Fruit fly (Drosophila melanogaster) whole organism, embryonic: ENCODE results near the gene snky.

Experiments
- CG10209 ChIP-seq: fragments of 200-800 bp; sonication (Bioruptor generic); optimal IDR thresholded peaks from 3 replicates; lab custom pipeline; 2017; ENCODE audit warnings: missing biosample characterization, mild to moderate bottlenecking, missing genetic modification characterization, missing genetic modification reagents
- CG10431 ChIP-seq: fragments of 200-800 bp; sonication (Bioruptor generic); optimal IDR thresholded peaks from 3 replicates; lab custom pipeline; 2018; ENCODE audit warnings: missing biosample characterization, mild to moderate bottlenecking, missing genetic modification characterization
- CG10654 ChIP-seq: fragments of 200-800 bp; sonication (Bioruptor generic); optimal IDR thresholded peaks from 2 replicates; lab custom pipeline; 2016; ENCODE audit warnings: missing biosample characterization, missing genetic modification characterization
- CG11504 ChIP-seq: fragments of 200-800 bp; sonication (Bioruptor generic); optimal IDR thresholded peaks from 3 replicates; lab custom pipeline; 2019; ENCODE audit warnings: missing biosample characterization, mild to moderate bottlenecking, missing genetic modification characterization, moderate library complexity
- CG15479 ChIP-seq: fragments of 200-800 bp; sonication (Bioruptor generic); optimal IDR thresholded peaks from 3 replicates; lab custom pipeline; 2019; ENCODE audit warnings: missing biosample characterization, mild to moderate bottlenecking, missing genetic modification characterization, moderate library complexity
- CG1602 ChIP-seq: fragments of 200-800 bp; sonication (Bioruptor generic); optimal IDR thresholded peaks from 3 replicates; lab custom pipeline; 2016; ENCODE audit warnings: missing biosample characterization, missing genetic modification characterization
- CG16813 ChIP-seq: fragments of 200-800 bp; sonication (Bioruptor generic); IDR thresholded peaks from 3 replicates; pipeline ENCODE4 v1.3.6; 2022; ENCODE audit warnings: missing biosample characterization, missing genetic modification characterization; ENCODE audit not compliant: partially characterized antibody
- CG18599 ChIP-seq: fragments of 200-800 bp; sonication (Bioruptor generic); optimal IDR thresholded peaks from 3 replicates; lab custom pipeline; 2017; ENCODE audit warnings: missing biosample characterization, missing genetic modification characterization, mild to moderate bottlenecking, moderate library complexity, missing genetic modification reagents
- CG2875 ChIP-seq: fragments of 200-800 bp; sonication (Bioruptor generic); optimal IDR thresholded peaks from 2 replicates; lab custom pipeline; 2017; ENCODE audit warnings: missing biosample characterization, mild to moderate bottlenecking, missing genetic modification characterization, missing genetic modification reagents
- CG3281 ChIP-seq: fragments of 200-800 bp; sonication (Bioruptor generic); optimal IDR thresholded peaks from 3 replicates; lab custom pipeline; 2017; ENCODE audit warnings: missing biosample characterization, mild to moderate bottlenecking, missing genetic modification characterization
- CG34224 ChIP-seq: fragments of 200-800 bp; sonication (Bioruptor generic); IDR thresholded peaks from 3 replicates; pipeline ENCODE4 v1.3.6; 2022; ENCODE audit warnings: missing biosample characterization, missing genetic modification characterization; ENCODE audit not compliant: partially characterized antibody
- CG34376 ChIP-seq: fragments of 200-800 bp; sonication (Bioruptor generic); optimal IDR thresholded peaks from 2 replicates; lab custom pipeline; 2018; ENCODE audit warnings: missing biosample characterization, mild to moderate bottlenecking, missing genetic modification characterization
- CG4424 ChIP-seq: fragments of 200-800 bp; sonication (Bioruptor generic); optimal IDR thresholded peaks from 3 replicates; lab custom pipeline; 2016; ENCODE audit warnings: missing biosample characterization, missing genetic modification characterization
- CG4854 ChIP-seq: fragments of 200-800 bp; sonication (Bioruptor generic); optimal IDR thresholded peaks from 2 replicates; lab custom pipeline; 2016; ENCODE audit warnings: missing biosample characterization, missing genetic modification characterization, inconsistent platforms
- CG5180 ChIP-seq: fragments of 200-800 bp; sonication (Bioruptor generic); optimal IDR thresholded peaks from 3 replicates; lab custom pipeline; 2017; ENCODE audit warnings: missing biosample characterization, missing genetic modification characterization, mild to moderate bottlenecking, moderate library complexity, missing genetic modification reagents
- CG8089 ChIP-seq: fragments of 200-800 bp; sonication (Bioruptor generic); optimal IDR thresholded peaks from 3 replicates; lab custom pipeline; 2016; ENCODE audit warnings: missing biosample characterization, missing genetic modification characterization
- Camta ChIP-seq: fragments of 200-800 bp; sonication (Bioruptor generic); optimal IDR thresholded peaks from 2 replicates; lab custom pipeline; 2016; ENCODE audit warnings: missing biosample characterization, missing genetic modification characterization
- Dref ChIP-seq: fragments of 200-800 bp; sonication (Bioruptor generic); IDR thresholded peaks from 2 replicates; pipeline ENCODE4 v1.3.6; 2022; ENCODE audit warnings: missing biosample characterization, missing genetic modification characterization
- Ets65A ChIP-seq: fragments of 200-800 bp; sonication (Bioruptor generic); peaks from one replicate; lab custom pipeline; 2016; ENCODE audit warnings: missing biosample characterization, missing genetic modification characterization
- Fer3 ChIP-seq: fragments of 200-800 bp; sonication (Bioruptor generic); optimal IDR thresholded peaks from 2 replicates; lab custom pipeline; 2018; ENCODE audit warnings: missing biosample characterization, mild to moderate bottlenecking, missing genetic modification characterization, moderate library complexity
- H15 ChIP-seq: fragments of 200-800 bp; sonication (Bioruptor generic); IDR thresholded peaks from 3 replicates; pipeline ENCODE4 v1.3.6; 2022; ENCODE audit warnings: missing biosample characterization, missing genetic modification characterization
- Med ChIP-seq: fragments of 200-800 bp; sonication (Bioruptor generic); peaks from one replicate; lab custom pipeline; 2016; ENCODE audit warnings: missing biosample characterization, missing genetic modification characterization, mild to moderate bottlenecking, inconsistent platforms, moderate library complexity
- Sox100B ChIP-seq: fragments of 200-800 bp; sonication (Bioruptor generic); optimal IDR thresholded peaks from 3 replicates; lab custom pipeline; 2018; ENCODE audit warnings: missing biosample characterization, mild to moderate bottlenecking, missing genetic modification characterization
- Tbp ChIP-seq: fragments of >200 bp; optimal IDR thresholded peaks from 2 replicates; lab custom pipeline; 2018; ENCODE audit warnings: missing biosample characterization, missing genetic modification characterization
- ab ChIP-seq: fragments of 200-800 bp; sonication (Bioruptor generic); optimal IDR thresholded peaks from 2 replicates; lab custom pipeline; 2016; ENCODE audit warnings: missing biosample characterization, missing genetic modification characterization
- btn ChIP-seq: fragments of 200-800 bp; sonication (Bioruptor generic); optimal IDR thresholded peaks from 2 replicates; lab custom pipeline; 2016; ENCODE audit warnings: missing biosample characterization, missing genetic modification characterization
- croc ChIP-seq: fragments of 200-800 bp; sonication (Bioruptor generic); conservative IDR thresholded peaks from 3 replicates; pipeline ENCODE4 v1.3.6; 2022; ENCODE audit warnings: missing biosample characterization, missing genetic modification characterization
- crol ChIP-seq: fragments of 200-800 bp; sonication (Bioruptor generic); IDR thresholded peaks from 2 replicates; pipeline ENCODE4 v1.3.6; 2022; ENCODE audit warnings: missing biosample characterization, missing genetic modification characterization
- dysf ChIP-seq: fragments of 200-800 bp; sonication (Bioruptor generic); IDR thresholded peaks from 3 replicates; pipeline ENCODE4 v1.3.6; 2022; ENCODE audit warnings: missing biosample characterization, missing genetic modification characterization
- esg ChIP-seq: fragments of 200-800 bp; sonication (Bioruptor generic); conservative IDR thresholded peaks from 2 replicates; pipeline ENCODE4 v1.3.6; 2022; ENCODE audit warnings: missing biosample characterization, missing genetic modification characterization
- gce ChIP-seq: fragments of 200-800 bp; sonication (Bioruptor generic); IDR thresholded peaks from 3 replicates; pipeline ENCODE4 v1.3.6; 2022; ENCODE audit warnings: missing biosample characterization, missing genetic modification characterization
- kay ChIP-seq: fragments of 200-800 bp; sonication (Bioruptor generic); optimal IDR thresholded peaks from 2 replicates; lab custom pipeline; 2016; ENCODE audit warnings: missing biosample characterization, missing genetic modification characterization
- pan ChIP-seq, 4 experiments: fragments of >200 bp in 3 of 4; fragments of 200-800 bp in 1 of 4; sonication (Bioruptor generic) in 1 of 4; optimal IDR thresholded peaks in 3 of 4; IDR thresholded peaks in 1 of 4; 2 replicates each; pipeline versions ENCODE4 v1.3.6 to Lab custom; 2017 to 2022; ENCODE audit warnings: missing biosample characterization in 2 of 4, missing genetic modification characterization in 2 of 4, mixed read lengths in 1 of 4
- pnt ChIP-seq: fragments of 200-800 bp; sonication (Bioruptor generic); optimal IDR thresholded peaks from 3 replicates; lab custom pipeline; 2016; ENCODE audit warnings: missing biosample characterization, missing genetic modification characterization
- row ChIP-seq: fragments of 200-800 bp; sonication (Bioruptor generic); IDR thresholded peaks from 3 replicates; pipeline ENCODE4 v1.3.6; 2022; ENCODE audit warnings: missing biosample characterization, missing genetic modification characterization
- sc ChIP-seq, 3 experiments: fragments of >200 bp in 2 of 3; fragments of 200-800 bp in 1 of 3; sonication (Bioruptor generic) in 1 of 3; optimal IDR thresholded peaks; 2 replicates in 2 of 3; 3 replicates in 1 of 3; lab custom pipeline; 2017; ENCODE audit warnings: mild to moderate bottlenecking in 1 of 3, missing biosample characterization in 1 of 3, missing genetic modification characterization in 1 of 3, missing genetic modification reagents in 1 of 3
- sisA ChIP-seq: fragments of 200-800 bp; sonication (Bioruptor generic); IDR thresholded peaks from 2 replicates; pipeline ENCODE4 v1.3.6; 2022; ENCODE audit warnings: missing biosample characterization, missing genetic modification characterization
- sqz ChIP-seq: fragments of 200-800 bp; sonication (Bioruptor generic); optimal IDR thresholded peaks from 3 replicates; lab custom pipeline; 2018; ENCODE audit warnings: missing biosample characterization, mild to moderate bottlenecking, missing genetic modification characterization
- tin ChIP-seq: fragments of 200-800 bp; sonication (Bioruptor generic); optimal IDR thresholded peaks from 3 replicates; lab custom pipeline; 2016; ENCODE audit warnings: missing biosample characterization, missing genetic modification characterization
- trem ChIP-seq: fragments of 200-800 bp; optimal IDR thresholded peaks from 3 replicates; lab custom pipeline; 2019; ENCODE audit warnings: missing biosample characterization, mild to moderate bottlenecking, missing genetic modification characterization, moderate library complexity
- zf30C ChIP-seq: fragments of 200-800 bp; sonication (Bioruptor generic); optimal IDR thresholded peaks from 3 replicates; lab custom pipeline; 2018; ENCODE audit warnings: missing biosample characterization, mild to moderate bottlenecking, missing genetic modification characterization

The snky gene

dm6 chr3L:13189280-13189679 is 15.0 kb downstream of the snky start (continued):
- 0 out of 3 replicates have a peak, but pooled peaks have one; percentile 39 for TF ChIP-seq H15 (GFP tag; lab: Robert Waterston, UW)
- TF ChIP-seq croc (GFP tag; lab: Robert Waterston, UW) = peak; percentile 65
- TF ChIP-seq crol = no peak
- TF ChIP-seq tin (GFP tag; lab: Kevin White, UChicago) = peak; percentile 69
- TF ChIP-seq CG11504 (tag; lab: Kevin White, UChicago) = peak; percentile 80
- peak; percentile 14 for TF ChIP-seq Camta (GFP tag; lab: Kevin White, UChicago)
- TF ChIP-seq CG2875 (GFP tag; lab: Kevin White, UChicago) = peak; percentile 19
- TF ChIP-seq CG34224 = no peak
- peak; percentile 16 for TF ChIP-seq pnt (GFP tag; lab: Kevin White, UChicago)
- peak; percentile 52 for TF ChIP-seq sqz (GFP tag; lab: Kevin White, UChicago)
- no peak for TF ChIP-seq sc (optimal IDR thresholded peaks at IDR 0.05; lab: Kevin White, UChicago)
- TF ChIP-seq sc (GFP tag; optimal IDR thresholded peaks at IDR 0.05; lab: Kevin White, UChicago) = peak; percentile 40
- no peak for TF ChIP-seq CG10431
- TF ChIP-seq zf30C (GFP tag; lab: Kevin White, UChicago) = peak; percentile 78
- no peak for TF ChIP-seq CG16813 (GFP tag; lab: Robert Waterston, UW)
- TF ChIP-seq pan (optimal IDR thresholded peaks at IDR 0.05; lab: Kevin White, UChicago) = no peak
- peak in 1 of 2 experiments; percentile 56 for TF ChIP-seq pan (GFP tag; optimal IDR thresholded peaks at IDR 0.05 in 1 of 2, IDR thresholded peaks at IDR 0.05 in 1 of 2)
- peak; percentile 47 for TF ChIP-seq CG10654
- no peak for TF ChIP-seq Tbp (GFP tag; lab: Kevin White, UChicago)
- TF ChIP-seq row (GFP tag; lab: Robert Waterston, UW) = peak; percentile 78
- TF ChIP-seq gce (GFP tag; lab: Robert Waterston, UW) = peak; percentile 77
- peak; percentile 59; the same call in 2 of the 3 replicates for TF ChIP-seq dysf (GFP tag; lab: Robert Waterston, UW)
- peak; percentile 41 for TF ChIP-seq Sox100B (GFP tag; lab: Kevin White, UChicago)
- TF ChIP-seq trem (tag; lab: Kevin White, UChicago) = peak; percentile 73
- peak; percentile 17 for TF ChIP-seq CG5180
- no peak for TF ChIP-seq Dref (GFP tag; lab: Robert Waterston, UW)
- peak; percentile 58 for TF ChIP-seq esg (GFP tag; lab: Robert Waterston, UW)
- TF ChIP-seq CG4854 (GFP tag; lab: Kevin White, UChicago) = no peak
- peak; percentile 29 for TF ChIP-seq Fer3 (tag; lab: Kevin White, UChicago)
- peak; percentile 56 for TF ChIP-seq CG18599 (GFP tag; lab: Kevin White, UChicago)
- peak; percentile 9 for TF ChIP-seq CG1602
- no peak for TF ChIP-seq CG15479
- TF ChIP-seq CG10209 = peak; percentile 11
- peak; percentile 26 for TF ChIP-seq kay

- no peak for TF ChIP-seq CG3281 (GFP tag; lab: Kevin White, UChicago)
- TF ChIP-seq CG34376 (GFP tag; lab: Kevin White, UChicago) = no peak
- no peak for TF ChIP-seq CG4424 (GFP tag; lab: Kevin White, UChicago)
- no peak for TF ChIP-seq sisA (GFP tag; lab: Robert Waterston, UW)
- no peak for TF ChIP-seq ab (GFP tag; lab: Kevin White, UChicago)
- no peak for TF ChIP-seq CG8089
- TF ChIP-seq Ets65A (GFP tag; lab: Kevin White, UChicago) = peak; percentile 83
- TF ChIP-seq btn (GFP tag; lab: Kevin White, UChicago) = no peak
- peak; percentile 25 for TF ChIP-seq Med (GFP tag; lab: Kevin White, UChicago)
- TF ChIP-seq, all 482 proteins: peak for 2
These were observed 22.0 kb downstream of the snky start for dm6 chr3L:13196237-13196636.
